Worm (Caenorhabditis elegans): ENCODE measurements around the gene F40H6.5.

The F40H6.5 gene

ce11 chrIII:6006453-6006852 is 49.2 kb downstream of the F40H6.5 start:
- TF ChIP-seq mep-1 (tag; optimal IDR thresholded peaks at IDR 0.05), result no peak
- TF ChIP-seq elt-3 (tag; optimal IDR thresholded peaks at IDR 0.05), result no peak
- no peak for TF ChIP-seq lin-14 (GFP tag; optimal IDR thresholded peaks at IDR 0.05)
- TF ChIP-seq dsc-1 (tag; optimal IDR thresholded peaks at IDR 0.05), result peak; percentile 12
- TF ChIP-seq efl-1 (optimal IDR thresholded peaks at IDR 0.05), result no peak
- peak in 1 of 2 experiments; percentile 90 for TF ChIP-seq efl-1 (GFP tag; optimal IDR thresholded peaks at IDR 0.05 in 1 of 2)
- TF ChIP-seq nhr-237 (tag; optimal IDR thresholded peaks at IDR 0.05), result no peak

ce11 chrIII:6002024-6002423 is 53.6 kb downstream of the F40H6.5 start:
- TF ChIP-seq lsy-2 (tag; optimal IDR thresholded peaks at IDR 0.05) (no peak), elt-3 (tag; optimal IDR thresholded peaks at IDR 0.05) (no peak), efl-1 (optimal IDR thresholded peaks at IDR 0.05) (no peak), efl-1 (GFP tag; optimal IDR thresholded peaks at IDR 0.05 in 1 of 2) (peak in 1 of 2 experiments; percentile 51)

ce11 chrIII:5999629-6000028 is 56.0 kb downstream of the F40H6.5 start:
- TF ChIP-seq nhr-28 (tag; optimal IDR thresholded peaks at IDR 0.05) (no peak), Y116A8C.19 (tag; optimal IDR thresholded peaks at IDR 0.05; ENCODE audit: borderline replicate concordance) (no peak), lin-39 (tag; optimal IDR thresholded peaks at IDR 0.05) (no peak), fkh-8 (tag; optimal IDR thresholded peaks at IDR 0.05) (peak; percentile 74), nhr-237 (tag; optimal IDR thresholded peaks at IDR 0.05) (no peak), nhr-47 (tag; optimal IDR thresholded peaks at IDR 0.05) (peak; percentile 17), snu-23 (GFP tag; optimal IDR thresholded peaks at IDR 0.05) (peak; percentile 25), irx-1 (tag; optimal IDR thresholded peaks at IDR 0.05) (no peak), C34B4.2 (tag; optimal IDR thresholded peaks at IDR 0.05) (no peak), lin-14 (GFP tag; optimal IDR thresholded peaks at IDR 0.05) (peak; percentile 80), ceh-82 (tag; optimal IDR thresholded peaks at IDR 0.05) (peak in 2 of 3 experiments; percentile 14 to 43), dsc-1 (tag; optimal IDR thresholded peaks at IDR 0.05) (peak; percentile 77), swsn-7 (tag; optimal IDR thresholded peaks at IDR 0.05) (peak; percentile 23), nhr-19 (GFP tag; conservative IDR thresholded peaks at IDR 0.05) (0 out of 2 replicates have a peak, but pooled peaks have one; percentile 2), lin-35 (GFP tag; optimal IDR thresholded peaks at IDR 0.05) (peak in 1 of 2 experiments; percentile 35), ceh-88 (GFP tag; IDR thresholded peaks at IDR 0.05) (no peak), mep-1 (tag; optimal IDR thresholded peaks at IDR 0.05) (no peak), sup-37 (GFP tag; optimal IDR thresholded peaks at IDR 0.05) (no peak), xbp-1 (tag; optimal IDR thresholded peaks at IDR 0.05) (peak; percentile 32), fkh-4 (tag; optimal IDR thresholded peaks at IDR 0.05; ENCODE audit: borderline replicate concordance) (no peak), sox-4 (tag; optimal IDR thresholded peaks at IDR 0.05) (no peak), unc-62 (GFP tag; optimal IDR thresholded peaks at IDR 0.05) (no peak), egl-13 (tag; optimal IDR thresholded peaks at IDR 0.05) (no peak), nhr-90 (tag; optimal IDR thresholded peaks at IDR 0.05; ENCODE audit: poor library complexity) (no peak), lsy-2 (tag; optimal IDR thresholded peaks at IDR 0.05) (peak; percentile 20 to 62), nhr-71 (tag; optimal IDR thresholded peaks at IDR 0.05) (peak; percentile 52), elt-2 (tag; optimal IDR thresholded peaks at IDR 0.05) (no peak), isw-1 (GFP tag; IDR thresholded peaks at IDR 0.05) (0 out of 2 replicates have a peak, but pooled peaks have one; percentile 7), fkh-10 (GFP tag; optimal IDR thresholded peaks at IDR 0.05) (peak; percentile 15), tbx-2 (tag; optimal IDR thresholded peaks at IDR 0.05) (no peak), mab-9 (GFP tag; IDR thresholded peaks at IDR 0.05) (no peak), jun-1 (tag; optimal IDR thresholded peaks at IDR 0.05) (no peak), pax-3 (tag; optimal IDR thresholded peaks at IDR 0.05) (peak; percentile 44), vab-15 (tag; optimal IDR thresholded peaks at IDR 0.05) (no peak), efl-1 (optimal IDR thresholded peaks at IDR 0.05) (peak in 1 of 2 experiments; percentile 20), efl-1 (GFP tag; optimal IDR thresholded peaks at IDR 0.05 in 1 of 2) (no peak)

Measured in whole organism, L1 larva.